Worm (Caenorhabditis elegans) whole organism, L3 larva: ENCODE measurements around the gene nsy-7.

Experiments used
- R02D3.7 ChIP-seq: fragments of 150-350 bp; optimal IDR thresholded peaks from 2 replicates; lab custom pipeline; 2014; ENCODE audit warnings: missing biosample characterization, missing genetic modification characterization
- ama-1 ChIP-seq: fragments of 150-350 bp; optimal IDR thresholded peaks from 2 replicates; lab custom pipeline; 2018
- daf-12 ChIP-seq: fragments of 150-350 bp; optimal IDR thresholded peaks from 2 replicates; lab custom pipeline; 2014; ENCODE audit warnings: missing biosample characterization, missing genetic modification reagents, missing genetic modification characterization
- fkh-2 ChIP-seq: fragments of 150-350 bp; optimal IDR thresholded peaks from 2 replicates; lab custom pipeline; 2014; ENCODE audit warnings: missing biosample characterization, missing genetic modification reagents, missing genetic modification characterization
- nfya-1 ChIP-seq: sonication (generic microtip); optimal IDR thresholded peaks from 2 replicates; lab custom pipeline; 2017; ENCODE audit warnings: missing genetic modification characterization, mild to moderate bottlenecking, missing compliant biosample characterization, antibody characterized with exemption, moderate library complexity; ENCODE audit not compliant: insufficient read depth
- nhr-11 ChIP-seq: fragments of 150-350 bp; optimal IDR thresholded peaks from 2 replicates; lab custom pipeline; 2014; ENCODE audit warnings: missing biosample characterization, missing genetic modification characterization
- pha-4 ChIP-seq: fragments of 150-350 bp; optimal IDR thresholded peaks from 2 replicates; lab custom pipeline; 2014; ENCODE audit warnings: missing biosample characterization, missing genetic modification reagents, missing genetic modification characterization
- pqm-1 ChIP-seq: fragments of 150-350 bp; optimal IDR thresholded peaks from 2 replicates; lab custom pipeline; 2017; ENCODE audit warnings: missing biosample characterization, missing genetic modification characterization, inconsistent platforms
- snpc-4 ChIP-seq: fragments of 150-350 bp; optimal IDR thresholded peaks from 2 replicates; lab custom pipeline; 2014; ENCODE audit warnings: missing biosample characterization, missing genetic modification characterization

- TF ChIP-seq ama-1 (lab: Kevin White, UChicago), result no peak
- no peak for TF ChIP-seq snpc-4 (tag; lab: Kevin White, UChicago)
- no peak for TF ChIP-seq pha-4
- no peak for TF ChIP-seq fkh-2 (tag; lab: Kevin White, UChicago)
- no peak for TF ChIP-seq nhr-11
- TF ChIP-seq nfya-1 (tag; lab: Kevin White, UChicago), result peak; percentile 62
- no peak for TF ChIP-seq daf-12 (tag; lab: Kevin White, UChicago)
- no peak for TF ChIP-seq pqm-1 (tag; lab: Kevin White, UChicago)
- TF ChIP-seq R02D3.7 (tag; lab: Kevin White, UChicago), result no peak
Observed at ce11 chrIV:8040610-8041317, 45.7 kb downstream of the nsy-7 start.
